Fruit fly (Drosophila melanogaster) whole organism, embryonic: ENCODE data around the gene Ugt303B2.

Experiments used
- Ada2b ChIP-seq: fragments of 200-800 bp; sonication (Bioruptor generic); IDR thresholded peaks from 2 replicates; pipeline ENCODE4 v1.3.6; 2022; ENCODE audit warnings: missing biosample characterization, missing genetic modification characterization
- Aef1 ChIP-seq: fragments of 200-800 bp; sonication (Bioruptor generic); IDR thresholded peaks from 3 replicates; pipeline ENCODE4 v1.3.6; 2022; ENCODE audit warnings: missing biosample characterization, missing genetic modification characterization
- B-H2 ChIP-seq: fragments of 200-800 bp; sonication (Bioruptor generic); optimal IDR thresholded peaks from 2 replicates; lab custom pipeline; 2018; ENCODE audit warnings: missing biosample characterization, mild to moderate bottlenecking, missing genetic modification characterization
- BEAF-32 ChIP-seq: fragments of 200-800 bp; sonication (Bioruptor generic); optimal IDR thresholded peaks from 3 replicates; lab custom pipeline; 2017; ENCODE audit warnings: missing biosample characterization, missing genetic modification characterization, mild to moderate bottlenecking, moderate library complexity, missing genetic modification reagents
- Bdp1 ChIP-seq: fragments of 200-800 bp; sonication (Bioruptor generic); optimal IDR thresholded peaks from 3 replicates; lab custom pipeline; 2016; ENCODE audit warnings: missing biosample characterization, missing genetic modification characterization
- BtbVII ChIP-seq: fragments of 200-800 bp; sonication (Bioruptor generic); optimal IDR thresholded peaks from 3 replicates; lab custom pipeline; 2017; ENCODE audit warnings: missing biosample characterization, mild to moderate bottlenecking, missing genetic modification characterization
- CG10147 ChIP-seq: fragments of 200-800 bp; sonication (Bioruptor generic); optimal IDR thresholded peaks from 2 replicates; lab custom pipeline; 2019; ENCODE audit warnings: missing biosample characterization, mild to moderate bottlenecking, missing genetic modification characterization, moderate library complexity
- CG10321 ChIP-seq: fragments of 200-800 bp; sonication (Bioruptor generic); IDR thresholded peaks from 2 replicates; pipeline ENCODE4 v1.3.6; 2022; ENCODE audit warnings: missing biosample characterization, missing genetic modification characterization
- CG12659 ChIP-seq: fragments of 200-800 bp; sonication (Bioruptor generic); optimal IDR thresholded peaks from 3 replicates; lab custom pipeline; 2017; ENCODE audit warnings: mild to moderate bottlenecking, missing biosample characterization, missing genetic modification reagents, missing genetic modification characterization
- CG12744 ChIP-seq: fragments of 200-800 bp; sonication (Bioruptor generic); optimal IDR thresholded peaks from 2 replicates; lab custom pipeline; 2016; ENCODE audit warnings: missing biosample characterization, missing genetic modification characterization
- CG12769 ChIP-seq: fragments of 200-800 bp; sonication (Bioruptor generic); optimal IDR thresholded peaks from 2 replicates; lab custom pipeline; 2019; ENCODE audit warnings: missing biosample characterization, mild to moderate bottlenecking, missing genetic modification characterization, moderate library complexity
- CG13894 ChIP-seq: fragments of 200-800 bp; sonication (Bioruptor generic); optimal IDR thresholded peaks from 3 replicates; lab custom pipeline; 2018; ENCODE audit warnings: missing biosample characterization, mild to moderate bottlenecking, missing genetic modification characterization, moderate library complexity
- CG15479 ChIP-seq: fragments of 200-800 bp; sonication (Bioruptor generic); optimal IDR thresholded peaks from 3 replicates; lab custom pipeline; 2019; ENCODE audit warnings: missing biosample characterization, mild to moderate bottlenecking, missing genetic modification characterization, moderate library complexity
- CG18262 ChIP-seq: fragments of 200-800 bp; optimal IDR thresholded peaks from 3 replicates; lab custom pipeline; 2019; ENCODE audit warnings: missing biosample characterization, mild to moderate bottlenecking, missing genetic modification characterization, moderate library complexity
- CG2889 ChIP-seq: fragments of 200-800 bp; sonication (Bioruptor generic); IDR thresholded peaks from 3 replicates; pipeline ENCODE4 v1.3.6; 2022; ENCODE audit warnings: missing biosample characterization, missing genetic modification characterization
- CG3407 ChIP-seq: fragments of 200-800 bp; sonication (Bioruptor generic); optimal IDR thresholded peaks from 2 replicates; lab custom pipeline; 2018; ENCODE audit warnings: missing biosample characterization, mild to moderate bottlenecking, missing genetic modification characterization
- CG34376 ChIP-seq: fragments of 200-800 bp; sonication (Bioruptor generic); optimal IDR thresholded peaks from 2 replicates; lab custom pipeline; 2018; ENCODE audit warnings: missing biosample characterization, mild to moderate bottlenecking, missing genetic modification characterization
- CG3838 ChIP-seq: fragments of 200-800 bp; sonication (Bioruptor generic); optimal IDR thresholded peaks from 3 replicates; lab custom pipeline; 2016; ENCODE audit warnings: missing biosample characterization, missing genetic modification characterization
- CG8944 ChIP-seq: fragments of 200-800 bp; sonication (Bioruptor generic); optimal IDR thresholded peaks from 3 replicates; lab custom pipeline; 2016; ENCODE audit warnings: missing biosample characterization, missing genetic modification characterization
- CG9797 ChIP-seq: fragments of 200-800 bp; sonication (Bioruptor generic); optimal IDR thresholded peaks from 3 replicates; lab custom pipeline; 2018; ENCODE audit warnings: missing biosample characterization, mild to moderate bottlenecking, missing genetic modification characterization
- Camta ChIP-seq: fragments of 200-800 bp; sonication (Bioruptor generic); optimal IDR thresholded peaks from 2 replicates; lab custom pipeline; 2016; ENCODE audit warnings: missing biosample characterization, missing genetic modification characterization
- D19A ChIP-seq: fragments of 200-800 bp; optimal IDR thresholded peaks from 3 replicates; lab custom pipeline; 2019; ENCODE audit warnings: missing biosample characterization, mild to moderate bottlenecking, missing genetic modification characterization, moderate library complexity
- D19B ChIP-seq: fragments of 200-800 bp; sonication (Bioruptor generic); optimal IDR thresholded peaks from 2 replicates; lab custom pipeline; 2017; ENCODE audit warnings: missing biosample characterization, mild to moderate bottlenecking, missing genetic modification characterization
- Dad ChIP-seq: fragments of 200-800 bp; sonication (Bioruptor generic); optimal IDR thresholded peaks from 3 replicates; lab custom pipeline; 2016; ENCODE audit warnings: missing biosample characterization, missing genetic modification characterization
- E2f2 ChIP-seq: fragments of 200-800 bp; sonication (Bioruptor generic); IDR thresholded peaks from 2 replicates; pipeline ENCODE4 v1.3.6; 2022; ENCODE audit warnings: missing biosample characterization, missing genetic modification characterization
- GATAe ChIP-seq: fragments of 200-800 bp; sonication (Bioruptor generic); conservative IDR thresholded peaks from 2 replicates; pipeline ENCODE4 v1.3.6; 2022; ENCODE audit warnings: missing biosample characterization, missing genetic modification characterization
- H15 ChIP-seq: fragments of 200-800 bp; sonication (Bioruptor generic); IDR thresholded peaks from 3 replicates; pipeline ENCODE4 v1.3.6; 2022; ENCODE audit warnings: missing biosample characterization, missing genetic modification characterization
- Hmx ChIP-seq: fragments of 200-800 bp; sonication (Bioruptor generic); optimal IDR thresholded peaks from 2 replicates; lab custom pipeline; 2016; ENCODE audit warnings: missing biosample characterization, missing genetic modification characterization
- Hr78 ChIP-seq, 2 experiments: fragments of 200-800 bp in 1 of 2; fragments of >200 bp in 1 of 2; sonication (Bioruptor generic) in 1 of 2; optimal IDR thresholded peaks; 2 replicates each; lab custom pipeline; 2017 to 2019; ENCODE audit warnings: missing biosample characterization in 2 of 2, missing genetic modification characterization in 2 of 2, mild to moderate bottlenecking in 1 of 2, moderate library complexity in 1 of 2
- Scr ChIP-seq: fragments of 200-800 bp; sonication (Bioruptor generic); IDR thresholded peaks from 2 replicates; pipeline ENCODE4 v1.3.6; 2022; ENCODE audit warnings: missing biosample characterization, missing genetic modification characterization; ENCODE audit not compliant: partially characterized antibody
- Vsx1 ChIP-seq: fragments of 200-800 bp; sonication (Bioruptor generic); optimal IDR thresholded peaks from 2 replicates; lab custom pipeline; 2017; ENCODE audit warnings: missing biosample characterization, mild to moderate bottlenecking, missing genetic modification characterization, missing genetic modification reagents
- ara ChIP-seq: fragments of 200-800 bp; sonication (Bioruptor generic); IDR thresholded peaks from 2 replicates; pipeline ENCODE4 v1.3.6; 2022; ENCODE audit warnings: missing biosample characterization, missing genetic modification characterization
- ash1 ChIP-seq: fragments of 200-800 bp; sonication (Bioruptor generic); optimal IDR thresholded peaks from 2 replicates; lab custom pipeline; 2018; ENCODE audit warnings: missing biosample characterization, mild to moderate bottlenecking, missing genetic modification characterization
- az2 ChIP-seq: fragments of 200-800 bp; sonication (Bioruptor generic); optimal IDR thresholded peaks from 3 replicates; lab custom pipeline; 2016; ENCODE audit warnings: missing biosample characterization, missing genetic modification characterization
- bigmax ChIP-seq: fragments of 200-800 bp; sonication (Bioruptor generic); optimal IDR thresholded peaks from 2 replicates; lab custom pipeline; 2018; ENCODE audit warnings: missing biosample characterization, mild to moderate bottlenecking, missing genetic modification characterization
- dysf ChIP-seq: fragments of 200-800 bp; sonication (Bioruptor generic); IDR thresholded peaks from 3 replicates; pipeline ENCODE4 v1.3.6; 2022; ENCODE audit warnings: missing biosample characterization, missing genetic modification characterization
- ems ChIP-seq: fragments of 200-800 bp; sonication (Bioruptor generic); optimal IDR thresholded peaks from 3 replicates; lab custom pipeline; 2016; ENCODE audit warnings: missing biosample characterization, missing genetic modification characterization
- exex ChIP-seq: fragments of 200-800 bp; sonication (Bioruptor generic); optimal IDR thresholded peaks from 4 replicates; lab custom pipeline; 2018; ENCODE audit warnings: missing biosample characterization, mild to moderate bottlenecking, missing genetic modification characterization, moderate library complexity
- h ChIP-seq: fragments of >200 bp; optimal IDR thresholded peaks from 2 replicates; lab custom pipeline; 2017
- her ChIP-seq: fragments of 200-800 bp; sonication (Bioruptor generic); optimal IDR thresholded peaks from 2 replicates; lab custom pipeline; 2016; ENCODE audit warnings: missing biosample characterization, missing genetic modification characterization
- kni ChIP-seq: fragments of 200-800 bp; sonication (Bioruptor generic); optimal IDR thresholded peaks from 3 replicates; lab custom pipeline; 2017; ENCODE audit warnings: mild to moderate bottlenecking, missing biosample characterization, missing genetic modification reagents, missing genetic modification characterization
- lov ChIP-seq, 2 experiments: fragments of 200-800 bp in 1 of 2; fragments of >200 bp in 1 of 2; sonication (Bioruptor generic) in 1 of 2; IDR thresholded peaks in 1 of 2; optimal IDR thresholded peaks in 1 of 2; 2 replicates in 1 of 2; 3 replicates in 1 of 2; pipeline versions ENCODE4 v1.3.6 to Lab custom; 2017 to 2022; ENCODE audit warnings: missing biosample characterization in 1 of 2, missing genetic modification characterization in 1 of 2
- luna ChIP-seq: fragments of 200-800 bp; sonication (Bioruptor generic); optimal IDR thresholded peaks from 2 replicates; lab custom pipeline; 2016; ENCODE audit warnings: missing biosample characterization, missing genetic modification characterization
- nom ChIP-seq: fragments of 200-800 bp; sonication (Bioruptor generic); optimal IDR thresholded peaks from 2 replicates; lab custom pipeline; 2017; ENCODE audit warnings: missing biosample characterization, missing genetic modification characterization, mild to moderate bottlenecking, moderate library complexity, missing genetic modification reagents
- otp ChIP-seq: fragments of 200-800 bp; sonication (Bioruptor generic); IDR thresholded peaks from 3 replicates; pipeline ENCODE4, ENCODE4 v1.3.6; 2022; ENCODE audit warnings: missing biosample characterization, missing genetic modification characterization
- rib ChIP-seq: fragments of 200-800 bp; sonication (Bioruptor generic); IDR thresholded peaks from 2 replicates; pipeline ENCODE4 v1.3.6; 2022; ENCODE audit warnings: missing biosample characterization, missing genetic modification characterization
- schlank ChIP-seq: fragments of 200-800 bp; sonication (Bioruptor generic); optimal IDR thresholded peaks from 2 replicates; lab custom pipeline; 2018; ENCODE audit warnings: missing biosample characterization, mild to moderate bottlenecking, missing genetic modification characterization
- sob ChIP-seq: fragments of 200-800 bp; sonication (Bioruptor generic); IDR thresholded peaks from 2 replicates; pipeline ENCODE4 v1.3.6; 2022; ENCODE audit warnings: missing biosample characterization, missing genetic modification characterization
- sug ChIP-seq: fragments of 200-800 bp; optimal IDR thresholded peaks from 2 replicates; lab custom pipeline; 2019; ENCODE audit warnings: missing biosample characterization, mild to moderate bottlenecking, missing genetic modification characterization, moderate library complexity
- trem ChIP-seq: fragments of 200-800 bp; optimal IDR thresholded peaks from 3 replicates; lab custom pipeline; 2019; ENCODE audit warnings: missing biosample characterization, mild to moderate bottlenecking, missing genetic modification characterization, moderate library complexity
- tx ChIP-seq: fragments of 200-800 bp; sonication (Bioruptor generic); optimal IDR thresholded peaks from 2 replicates; lab custom pipeline; 2016; ENCODE audit warnings: missing biosample characterization, missing genetic modification characterization
- usp ChIP-seq: fragments of >200 bp; optimal IDR thresholded peaks from 2 replicates; lab custom pipeline; 2017; ENCODE audit warnings: missing biosample characterization, missing genetic modification characterization

Ugt303B2 gene

DNA sequence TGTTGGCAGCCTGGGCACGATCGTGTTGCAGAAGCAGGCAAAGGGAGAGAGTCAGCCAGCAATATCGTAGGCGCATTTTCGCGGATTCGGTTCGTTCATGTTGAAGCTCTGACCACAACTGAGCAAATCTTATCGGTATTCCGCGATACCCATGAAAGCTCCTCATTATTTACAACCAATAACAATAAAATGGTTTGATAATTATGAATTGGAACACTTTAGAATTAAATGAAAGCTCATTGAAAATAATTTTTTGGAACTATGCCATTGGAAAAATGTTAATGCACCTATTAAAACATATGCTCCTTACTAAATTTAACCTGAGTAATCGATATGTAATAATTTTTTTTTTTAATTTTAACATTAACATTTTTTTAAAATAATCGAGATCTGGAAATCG, 2.1 kb downstream of the Ugt303B2 start, which contains the start of gene Ugt303B1:
TSS of gene Ugt303B1 (minus strand) at position 101 of the 400 bp plus-strand sequence.
- no peak for TF ChIP-seq Scr
- TF ChIP-seq Vsx1 (GFP tag; lab: Kevin White, UChicago) = no peak
- TF ChIP-seq Ada2b = no peak
- no peak for TF ChIP-seq BEAF-32 (GFP tag; lab: Kevin White, UChicago)
- TF ChIP-seq CG12744 = no peak
- peak; percentile 45 for TF ChIP-seq GATAe (GFP tag; lab: Robert Waterston, UW)
- no peak for TF ChIP-seq CG3407 (GFP tag; lab: Kevin White, UChicago)
- no peak for TF ChIP-seq az2
- TF ChIP-seq sob (GFP tag; lab: Robert Waterston, UW) = no peak
- TF ChIP-seq ems (GFP tag; lab: Kevin White, UChicago) = no peak
- no peak for TF ChIP-seq schlank (tag; lab: Kevin White, UChicago)
- no peak for TF ChIP-seq CG13894
- peak; percentile 58 for TF ChIP-seq exex (tag; lab: Kevin White, UChicago)
- TF ChIP-seq BtbVII (GFP tag; lab: Kevin White, UChicago) = no peak
- TF ChIP-seq Camta (GFP tag; lab: Kevin White, UChicago) = no peak
- no peak for TF ChIP-seq CG10321
- no peak for TF ChIP-seq CG9797 (GFP tag; lab: Kevin White, UChicago)
- TF ChIP-seq E2f2 = no peak
- no peak for TF ChIP-seq kni
- TF ChIP-seq CG15479 = no peak
- TF ChIP-seq CG34376 (GFP tag; lab: Kevin White, UChicago) = peak; percentile 34
- no peak for TF ChIP-seq lov (optimal IDR thresholded peaks at IDR 0.05; lab: Kevin White, UChicago)
- TF ChIP-seq lov (GFP tag; IDR thresholded peaks at IDR 0.05; lab: Robert Waterston, UW) = no peak
- TF ChIP-seq trem (tag; lab: Kevin White, UChicago) = no peak

DNA sequence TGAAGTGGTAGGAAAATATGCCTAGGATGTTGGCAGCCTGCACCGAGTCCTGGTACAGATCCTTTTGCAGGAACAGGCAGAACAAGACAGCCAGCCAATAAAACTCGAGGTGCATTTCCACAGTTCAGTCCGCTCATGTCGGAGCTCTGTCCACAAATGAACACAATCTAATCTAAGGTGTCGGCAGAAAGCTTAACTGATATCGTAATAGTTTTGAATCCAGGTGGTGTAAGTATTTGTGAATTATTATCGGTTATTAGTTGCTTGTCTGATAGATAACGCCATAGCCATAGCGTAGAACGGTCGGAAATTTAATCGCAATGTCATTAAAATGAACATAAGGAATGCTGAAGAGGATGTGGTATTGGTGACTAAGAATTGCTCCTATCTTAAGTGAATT, 4.1 kb downstream of the Ugt303B2 start, which contains the start of gene Ugt303B3:
TSS of gene Ugt303B3 (minus strand) at position 159 of the 400 bp plus-strand sequence.
- TF ChIP-seq Hmx (GFP tag; lab: Kevin White, UChicago) (no peak), h (lab: Kevin White, UChicago) (no peak), her (no peak), luna (no peak), Bdp1 (GFP tag; lab: Kevin White, UChicago) (no peak), exex (tag; lab: Kevin White, UChicago) (peak; percentile 97), CG3838 (GFP tag; lab: Kevin White, UChicago) (no peak), ash1 (no peak), CG2889 (no peak), sug (peak; percentile 55), nom (no peak), otp (GFP tag; lab: Robert Waterston, UW) (no peak), Dad (GFP tag; lab: Kevin White, UChicago) (no peak), D19A (no peak), H15 (no peak), D19B (GFP tag; lab: Kevin White, UChicago) (no peak), usp (no peak), tx (GFP tag; lab: Kevin White, UChicago) (no peak), B-H2 (peak; percentile 18), CG12659 (GFP tag; lab: Kevin White, UChicago) (no peak), CG8944 (GFP tag; lab: Kevin White, UChicago) (no peak), bigmax (GFP tag; lab: Kevin White, UChicago) (no peak), dysf (GFP tag; lab: Robert Waterston, UW) (no peak), CG10147 (GFP tag; lab: Kevin White, UChicago) (no peak), rib (GFP tag; lab: Robert Waterston, UW) (no peak), Aef1 (GFP tag; lab: Robert Waterston, UW) (no peak), CG18262 (tag; lab: Kevin White, UChicago) (no peak), schlank (tag; lab: Kevin White, UChicago) (no peak), CG12769 (tag; lab: Kevin White, UChicago) (no peak), Hr78 (GFP tag; optimal IDR thresholded peaks at IDR 0.05; lab: Kevin White, UChicago) (no peak), ara (no peak)
